Fruit fly (Drosophila melanogaster): ENCODE data around the gene asl.

asl gene

DNA sequence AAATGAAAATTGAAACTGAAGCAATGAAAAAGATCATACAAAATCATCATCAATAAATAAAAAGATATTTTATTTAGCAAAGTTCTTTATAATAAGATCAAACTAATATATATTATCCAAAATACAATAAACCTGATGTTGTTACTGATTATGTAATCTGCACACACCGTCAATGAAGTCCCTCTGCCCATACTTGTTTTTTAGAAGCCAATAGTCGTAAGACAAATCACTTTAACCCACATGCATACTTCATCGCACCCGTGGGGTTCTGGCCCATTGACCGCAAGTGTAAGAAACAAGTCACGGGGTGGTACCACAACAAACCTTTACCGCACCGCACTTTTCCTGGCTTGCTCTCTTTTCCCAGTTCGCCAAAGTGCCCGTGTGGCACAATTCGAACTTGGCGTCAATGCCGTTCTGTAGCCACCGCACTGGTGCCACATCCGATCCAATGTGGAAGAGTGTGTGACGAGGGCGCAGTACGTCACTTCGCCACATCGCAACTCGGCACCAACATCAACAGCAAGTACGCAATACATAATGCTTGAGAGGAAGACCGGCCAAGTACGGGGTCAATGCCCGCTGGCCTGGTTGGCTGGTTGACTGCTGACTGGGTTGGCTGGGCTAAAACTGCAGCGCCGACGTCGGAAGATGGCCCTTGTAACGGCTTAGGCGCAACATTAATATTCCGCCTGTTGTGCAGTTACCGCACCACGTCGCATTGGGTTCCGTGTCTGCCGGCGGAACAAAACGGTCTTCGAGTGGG lies 33.3 kb downstream of the asl start (continued):
- TF ChIP-seq topi (GFP tag; optimal IDR thresholded peaks at IDR 0.05) (peak; percentile 26), vri (GFP tag; optimal IDR thresholded peaks at IDR 0.05) (no peak), CG11762 (GFP tag; optimal IDR thresholded peaks at IDR 0.05; ENCODE audit: insufficient read depth) (no peak), CG4318 (GFP tag; optimal IDR thresholded peaks at IDR 0.05) (no peak), salr (GFP tag; optimal IDR thresholded peaks at IDR 0.05) (no peak), lz (GFP tag; optimal IDR thresholded peaks at IDR 0.05) (peak; percentile 23), CG11294 (GFP tag; IDR thresholded peaks at IDR 0.05) (no peak), spab (GFP tag; optimal IDR thresholded peaks at IDR 0.05) (no peak)

dm6 chr3R:5571756-5572155 lies 34.6 kb downstream of the asl start:
- TF ChIP-seq fd85E (GFP tag; optimal IDR thresholded peaks at IDR 0.05) (no peak), Eip78C (GFP tag) (peak; percentile 12), Ets96B (tag; optimal IDR thresholded peaks at IDR 0.05) (no peak), svp (GFP tag) (peak; percentile 90), CG11902 (GFP tag; optimal IDR thresholded peaks at IDR 0.05) (no peak), Smox (GFP tag; optimal IDR thresholded peaks at IDR 0.05) (no peak), CG15336 (GFP tag; IDR thresholded peaks at IDR 0.05) (no peak), CG6854 (GFP tag; optimal IDR thresholded peaks at IDR 0.05) (no peak), Sox15 (GFP tag; optimal IDR thresholded peaks at IDR 0.05) (no peak), topi (GFP tag; optimal IDR thresholded peaks at IDR 0.05) (no peak), Blimp-1 (GFP tag; optimal IDR thresholded peaks at IDR 0.05) (no peak), CG34406 (GFP tag; optimal IDR thresholded peaks at IDR 0.05) (no peak), CG1621 (tag; optimal IDR thresholded peaks at IDR 0.05) (no peak), Eip75B (GFP tag; optimal IDR thresholded peaks at IDR 0.05) (no peak), dsx (GFP tag; optimal IDR thresholded peaks at IDR 0.05; ENCODE audit: poor library complexity, severe bottlenecking) (peak; percentile 45), CG6792 (GFP tag; optimal IDR thresholded peaks at IDR 0.05) (no peak), Hr4 (GFP tag; optimal IDR thresholded peaks at IDR 0.05) (no peak), achi (GFP tag; optimal IDR thresholded peaks at IDR 0.05) (no peak), Sox14 (GFP tag; optimal IDR thresholded peaks at IDR 0.05) (no peak), CG8319 (GFP tag; optimal IDR thresholded peaks at IDR 0.05) (no peak), CG9139 (GFP tag; optimal IDR thresholded peaks at IDR 0.05) (no peak), OdsH (GFP tag; optimal IDR thresholded peaks at IDR 0.05) (no peak), esn (GFP tag; optimal IDR thresholded peaks at IDR 0.05) (no peak), CG16779 (tag; optimal IDR thresholded peaks at IDR 0.05) (no peak)

dm6 chr3R:5571437-5571750 lies 34.9 kb downstream of the asl start:
- TF ChIP-seq CG3032 (tag; optimal IDR thresholded peaks at IDR 0.05) (no peak), Eip78C (GFP tag) (peak; percentile 53)

DNA sequence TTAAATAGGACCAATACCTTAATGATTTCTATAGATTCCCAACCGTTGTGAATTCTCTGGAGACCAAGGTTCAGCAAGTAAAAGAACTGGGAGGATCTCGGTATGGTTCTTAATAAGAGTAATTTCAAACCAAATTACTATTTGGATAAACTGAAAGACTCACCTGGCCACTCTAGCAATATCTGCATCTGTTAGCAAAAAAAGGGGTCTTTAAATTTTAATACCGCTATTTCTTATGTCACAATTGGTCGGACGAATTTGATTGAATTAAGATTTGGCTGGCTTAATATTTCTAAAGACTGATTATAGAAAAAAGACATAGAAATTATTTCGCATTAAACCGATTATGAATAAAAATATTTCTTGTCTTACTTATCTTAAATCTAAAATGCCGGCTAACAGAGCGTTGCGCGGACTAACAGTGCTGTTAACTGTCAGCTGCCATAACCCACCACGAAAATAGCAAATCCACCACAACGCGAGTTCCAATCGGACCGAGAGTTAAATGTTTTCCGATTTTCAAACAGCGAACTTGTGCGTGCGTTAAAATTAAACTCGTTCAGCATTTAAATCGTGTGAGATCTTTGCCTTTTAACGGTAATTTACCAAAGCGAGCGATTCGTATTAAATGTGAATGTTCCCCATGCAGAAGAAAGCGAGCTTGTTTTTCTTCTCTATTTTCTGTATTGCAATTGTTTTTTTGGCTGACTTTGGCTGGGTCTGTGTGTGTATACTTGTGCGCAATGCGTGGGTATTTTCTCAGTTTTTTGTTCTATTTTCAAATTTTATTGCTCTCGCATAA lies 35.5 kb downstream of the asl start, which contains the start of gene CRMP:
CRMP (plus strand) TSS at position 474 of the 802 bp plus-strand sequence.
- peak; percentile 13 to 50 for TF ChIP-seq ss (GFP tag; optimal IDR thresholded peaks at IDR 0.05)
- no peak for TF ChIP-seq Lpt (GFP tag; optimal IDR thresholded peaks at IDR 0.05)
- TF ChIP-seq Eip78C (GFP tag), result peak; percentile 52
- TF ChIP-seq acj6 (GFP tag; optimal IDR thresholded peaks at IDR 0.05), result no peak
- peak; percentile 48 for TF ChIP-seq CG6808 (GFP tag; optimal IDR thresholded peaks at IDR 0.05)
- TF ChIP-seq CG11902 (GFP tag; optimal IDR thresholded peaks at IDR 0.05), result no peak
- no peak for TF ChIP-seq Sox14 (GFP tag; optimal IDR thresholded peaks at IDR 0.05)
- TF ChIP-seq CG1621 (tag; optimal IDR thresholded peaks at IDR 0.05), result peak; percentile 4
- no peak for TF ChIP-seq Eip93F (GFP tag; optimal IDR thresholded peaks at IDR 0.05)
- TF ChIP-seq CG6854 (GFP tag; optimal IDR thresholded peaks at IDR 0.05), result peak; percentile 45
- TF ChIP-seq CG6276 (GFP tag; optimal IDR thresholded peaks at IDR 0.05), result peak; percentile 62
- peak; percentile 0 for TF ChIP-seq CG16779 (tag; optimal IDR thresholded peaks at IDR 0.05)
- TF ChIP-seq dsx (GFP tag; optimal IDR thresholded peaks at IDR 0.05; ENCODE audit: poor library complexity, severe bottlenecking), result peak; percentile 17
- TF ChIP-seq CG8119 (GFP tag; IDR thresholded peaks at IDR 0.05), result 0 out of 3 replicates have a peak, but pooled peaks have one; percentile 44
- TF ChIP-seq Sox102F (GFP tag; optimal IDR thresholded peaks at IDR 0.05), result no peak
- TF ChIP-seq CG9139 (GFP tag; optimal IDR thresholded peaks at IDR 0.05), result peak; percentile 33
- TF ChIP-seq CG11294 (GFP tag; IDR thresholded peaks at IDR 0.05), result no peak
- peak; percentile 31; the same call in 1 of the 2 replicates for TF ChIP-seq CG15336 (GFP tag; IDR thresholded peaks at IDR 0.05)
